Fruit fly (Drosophila melanogaster) whole organism, wandering third instar larva: ENCODE results near the gene CG9920.

ENCODE experiments used
- Dif ChIP-seq: fragments of 200-275, 200-300 bp; sonication (Bioruptor generic); optimal IDR thresholded peaks from 2 replicates; lab custom pipeline; 2018; ENCODE audit warnings: missing biosample characterization, missing genetic modification characterization; ENCODE audit not compliant: partially characterized antibody
- Mio ChIP-seq: sonication (Bioruptor generic); optimal IDR thresholded peaks from 2 replicates; lab custom pipeline; 2016; ENCODE audit warnings: missing biosample characterization, missing genetic modification characterization

dm6 chr3R:14085555-14085954 lies 12.3 kb downstream of the CG9920 start:
- TF ChIP-seq Mio (GFP tag; lab: Kevin White, UChicago) (no peak), Dif (GFP tag; lab: Kevin White, UChicago) (no peak)
